2 fruit fly cellular contexts compared by ENCODE assay signal in genomic region chr3R:12373800-12374199, dm6.
TF ChIP-seq lines count a peak whose summit lies in the region.

TSS of gene GstD4 (plus strand) at chr3R:12374100.

- TF ChIP-seq CTCF in whole organism, embryonic (GFP tag; optimal IDR thresholded peaks at IDR 0.05; lab: Kevin White, UChicago): no peak

TF ChIP-seq in whole organism, embryonic, 481 proteins besides CTCF, POLR2A, EP300 and RAD21:
- TF ChIP-seq CG7928 (GFP tag; optimal IDR thresholded peaks at IDR 0.05; lab: Kevin White, UChicago) (no peak), exex (tag; optimal IDR thresholded peaks at IDR 0.05; lab: Kevin White, UChicago) (peak; percentile 23)
TF ChIP-seq in whole organism, embryonic: peak in this region for 1.

TF ChIP-seq in whole organism, pupa, 21 proteins besides CTCF, POLR2A, EP300 and RAD21:
- peak; percentile 21 for TF ChIP-seq EcR (GFP tag; optimal IDR thresholded peaks at IDR 0.05; lab: Kevin White, UChicago)
- TF ChIP-seq CG12605 (GFP tag; IDR thresholded peaks at IDR 0.05; lab: Robert Waterston, UW): no peak
